Fruit fly (Drosophila melanogaster): ENCODE results near the gene Coa8.

The Coa8 gene

DNA sequence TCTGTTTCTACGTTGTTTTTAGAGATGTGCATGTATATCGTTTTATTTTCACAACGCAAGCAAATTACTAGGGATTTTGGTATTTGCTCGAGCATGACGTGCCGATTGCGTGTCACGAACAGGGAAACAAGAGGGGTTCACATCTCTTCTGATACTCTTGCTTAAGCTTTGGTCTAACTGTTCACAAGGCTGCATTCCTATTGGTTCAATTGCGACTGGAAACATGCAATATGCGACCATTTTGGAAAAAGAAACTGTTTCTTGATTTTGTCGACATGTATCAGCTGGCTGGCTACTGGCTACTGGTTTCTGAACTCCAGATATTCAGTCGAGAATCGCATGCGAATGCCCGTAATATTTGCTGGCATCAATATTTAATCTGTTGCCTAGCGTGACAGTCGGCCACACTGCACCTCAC lies at the start of gene Coa8:
Coa8 (plus strand) TSS at position 144 of the 418 bp plus-strand sequence.
- TF ChIP-seq CG5204 (GFP tag; optimal IDR thresholded peaks at IDR 0.05) = no peak
- peak; percentile 16 for TF ChIP-seq CG33017 (tag; optimal IDR thresholded peaks at IDR 0.05)
- TF ChIP-seq tj (GFP tag; optimal IDR thresholded peaks at IDR 0.05) = peak; percentile 42
- TF ChIP-seq CG12768 (GFP tag; optimal IDR thresholded peaks at IDR 0.05) = peak; percentile 29
- TF ChIP-seq cic (GFP tag; optimal IDR thresholded peaks at IDR 0.05) = no peak
- TF ChIP-seq Crg-1 (GFP tag; optimal IDR thresholded peaks at IDR 0.05) = peak; percentile 47
- peak; percentile 60 for TF ChIP-seq CG11617 (GFP tag; optimal IDR thresholded peaks at IDR 0.05)
- peak; percentile 78 for TF ChIP-seq CG7101 (tag; optimal IDR thresholded peaks at IDR 0.05)
- TF ChIP-seq Mnt (GFP tag; optimal IDR thresholded peaks at IDR 0.05) = peak; percentile 67
- TF ChIP-seq toe (GFP tag; optimal IDR thresholded peaks at IDR 0.05) = peak; percentile 2
- peak; percentile 70 for TF ChIP-seq Hr96 (GFP tag; optimal IDR thresholded peaks at IDR 0.05)
- TF ChIP-seq ovo (GFP tag; optimal IDR thresholded peaks at IDR 0.05) = peak; percentile 73
- TF ChIP-seq bab1 (GFP tag; optimal IDR thresholded peaks at IDR 0.05) = peak; percentile 72
- no peak for TF ChIP-seq cnc (optimal IDR thresholded peaks at IDR 0.05)
- peak; percentile 11 for TF ChIP-seq Clk (GFP tag; optimal IDR thresholded peaks at IDR 0.05)
- peak; percentile 83 for TF ChIP-seq pad (GFP tag; optimal IDR thresholded peaks at IDR 0.05)
- TF ChIP-seq kay (GFP tag; ENCODE audit: borderline replicate concordance) = no peak
- TF ChIP-seq CG1620 (GFP tag; optimal IDR thresholded peaks at IDR 0.05) = peak; percentile 60
- no peak for TF ChIP-seq CG7045 (GFP tag; optimal IDR thresholded peaks at IDR 0.05)
- peak; percentile 43 for TF ChIP-seq CG14711 (tag; optimal IDR thresholded peaks at IDR 0.05)

DNA sequence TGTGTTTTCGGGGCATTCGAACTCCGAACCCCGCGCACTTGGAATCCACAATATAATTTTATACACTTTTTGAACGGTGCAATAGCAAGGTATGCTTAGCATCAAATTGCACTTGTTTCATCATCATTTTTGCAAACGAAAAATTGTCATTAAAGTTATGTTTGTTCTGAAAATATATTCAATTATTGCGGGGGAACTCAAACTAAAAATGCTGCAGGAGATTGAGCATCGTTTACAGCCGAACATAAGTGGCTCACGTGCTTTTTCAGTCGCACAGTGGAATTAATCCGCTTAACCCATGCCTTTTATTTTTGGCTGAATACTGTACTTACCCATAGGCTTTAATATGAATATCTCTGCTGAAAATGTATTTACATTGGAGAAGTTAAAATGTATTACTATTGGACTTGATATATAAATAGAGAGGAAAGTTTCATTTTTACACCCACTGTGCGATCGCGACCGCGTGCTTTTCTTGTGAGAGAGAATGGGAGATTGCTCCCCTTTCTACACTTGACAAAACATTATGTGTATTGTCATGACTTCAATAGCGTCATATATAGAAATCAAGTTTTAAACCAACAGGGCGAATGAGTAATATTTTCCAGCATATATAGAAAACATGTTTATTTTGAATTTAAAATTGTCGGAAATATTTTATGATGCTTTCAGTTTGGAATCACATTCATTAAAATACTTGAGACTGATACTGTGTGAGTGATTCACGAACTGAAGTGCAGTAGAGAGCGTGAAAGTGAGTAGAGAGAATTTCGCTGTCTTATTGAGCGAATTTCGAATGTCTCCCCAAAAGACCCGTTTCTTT lies 49.5 kb upstream of the Coa8 start:
- TF ChIP-seq Clk (GFP tag; optimal IDR thresholded peaks at IDR 0.05) (peak; percentile 43), tj (GFP tag; optimal IDR thresholded peaks at IDR 0.05) (peak; percentile 85), cic (GFP tag; optimal IDR thresholded peaks at IDR 0.05) (peak; percentile 69), kay (GFP tag; ENCODE audit: borderline replicate concordance) (peak; percentile 96), pad (GFP tag; optimal IDR thresholded peaks at IDR 0.05) (peak; percentile 89), Hr96 (GFP tag; optimal IDR thresholded peaks at IDR 0.05) (peak; percentile 93), CG33017 (tag; optimal IDR thresholded peaks at IDR 0.05) (peak; percentile 85), CG14711 (tag; optimal IDR thresholded peaks at IDR 0.05) (peak; percentile 94), cnc (optimal IDR thresholded peaks at IDR 0.05) (no peak), CG7045 (GFP tag; optimal IDR thresholded peaks at IDR 0.05) (peak; percentile 75), bab1 (GFP tag; optimal IDR thresholded peaks at IDR 0.05) (peak; percentile 97), Crg-1 (GFP tag; optimal IDR thresholded peaks at IDR 0.05) (peak; percentile 86), ovo (GFP tag; optimal IDR thresholded peaks at IDR 0.05) (peak; percentile 90), CG5204 (GFP tag; optimal IDR thresholded peaks at IDR 0.05) (peak; percentile 88), CG1620 (GFP tag; optimal IDR thresholded peaks at IDR 0.05) (peak; percentile 90), CG12768 (GFP tag; optimal IDR thresholded peaks at IDR 0.05) (peak; percentile 84), toe (GFP tag; optimal IDR thresholded peaks at IDR 0.05) (peak; percentile 63), CG11617 (GFP tag; optimal IDR thresholded peaks at IDR 0.05) (peak; percentile 98), CG7101 (tag; optimal IDR thresholded peaks at IDR 0.05) (peak; percentile 95), Mnt (GFP tag; optimal IDR thresholded peaks at IDR 0.05) (peak; percentile 92)

DNA sequence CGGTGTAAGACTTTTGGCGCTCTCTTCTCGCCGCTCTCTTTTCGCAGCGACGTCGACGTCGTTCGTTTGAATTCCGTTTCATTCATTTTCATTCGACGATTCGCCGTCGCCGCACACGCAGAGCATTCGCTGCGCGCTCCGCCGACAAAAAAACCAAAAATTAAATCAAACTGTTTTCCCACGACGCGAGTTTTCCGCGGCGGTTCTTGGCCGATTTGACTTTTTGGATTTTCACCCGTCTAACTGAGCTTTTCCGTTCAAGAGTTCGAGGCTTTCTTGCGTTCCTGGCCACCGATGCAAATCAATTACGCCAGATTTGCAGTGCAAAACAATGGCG lies 48.9 kb upstream of the Coa8 start:
- no peak for TF ChIP-seq ovo (GFP tag; optimal IDR thresholded peaks at IDR 0.05)
- peak; percentile 79 for TF ChIP-seq CG11617 (GFP tag; optimal IDR thresholded peaks at IDR 0.05)
- peak; percentile 15 for TF ChIP-seq cic (GFP tag; optimal IDR thresholded peaks at IDR 0.05)
- TF ChIP-seq CG14711 (tag; optimal IDR thresholded peaks at IDR 0.05) = no peak

DNA sequence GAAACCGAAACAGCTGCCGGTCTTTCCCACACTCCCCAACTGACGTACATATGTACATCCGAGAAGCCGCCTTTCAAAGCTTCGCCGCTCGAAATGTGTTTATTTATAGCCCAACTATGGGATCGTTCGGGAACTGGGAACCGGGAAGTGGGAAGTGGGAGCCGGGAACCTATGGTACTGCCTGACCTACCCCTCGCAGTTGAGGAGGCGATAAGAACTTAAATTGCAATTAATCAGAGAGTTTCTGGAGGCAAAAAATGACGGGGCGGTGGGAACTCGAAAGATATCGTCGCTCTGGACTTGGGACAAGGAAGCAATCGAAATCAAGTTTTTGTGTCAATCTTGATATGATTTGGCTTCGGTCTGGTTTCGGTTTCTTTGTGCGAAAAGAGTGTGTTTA lies 47.4 kb upstream of the Coa8 start:
- no peak for TF ChIP-seq CG5204 (GFP tag; optimal IDR thresholded peaks at IDR 0.05)
- TF ChIP-seq CG12768 (GFP tag; optimal IDR thresholded peaks at IDR 0.05) = peak; percentile 9
- no peak for TF ChIP-seq Clk (GFP tag; optimal IDR thresholded peaks at IDR 0.05)
- no peak for TF ChIP-seq Mnt (GFP tag; optimal IDR thresholded peaks at IDR 0.05)
- TF ChIP-seq ovo (GFP tag; optimal IDR thresholded peaks at IDR 0.05) = no peak
- no peak for TF ChIP-seq CG11617 (GFP tag; optimal IDR thresholded peaks at IDR 0.05)
- TF ChIP-seq toe (GFP tag; optimal IDR thresholded peaks at IDR 0.05) = no peak
- TF ChIP-seq CG14711 (tag; optimal IDR thresholded peaks at IDR 0.05) = no peak

dm6 chrX:1834702-1835376 lies 45.2 kb upstream of the Coa8 start:
- TF ChIP-seq CG33017 (tag; optimal IDR thresholded peaks at IDR 0.05) = no peak
- peak; percentile 71 for TF ChIP-seq tj (GFP tag; optimal IDR thresholded peaks at IDR 0.05)

dm6 chrX:1840520-1840919 lies 39.6 kb upstream of the Coa8 start:
- no peak for TF ChIP-seq pad (GFP tag; optimal IDR thresholded peaks at IDR 0.05)
- no peak for TF ChIP-seq cic (GFP tag; optimal IDR thresholded peaks at IDR 0.05)
- no peak for TF ChIP-seq CG7101 (tag; optimal IDR thresholded peaks at IDR 0.05)
